Worm (Caenorhabditis elegans) whole organism, L4 larva: ENCODE results near the gene patr-1.

Experiments
- F10B5.3 ChIP-seq: sonication (generic microtip); optimal IDR thresholded peaks from 2 replicates; lab custom pipeline; 2016; ENCODE audit warnings: mild to moderate bottlenecking, missing genetic modification characterization, missing compliant biosample characterization
- F26F4.8 ChIP-seq: fragments of 200-800 bp; sonication (Bioruptor generic); conservative IDR thresholded peaks from 2 replicates; pipeline ENCODE4 v1.3.6; 2022; ENCODE audit warnings: missing genetic modification characterization, missing compliant biosample characterization
- F37D6.2 ChIP-seq: sonication (generic microtip); optimal IDR thresholded peaks from 2 replicates; lab custom pipeline; 2016; ENCODE audit warnings: mild to moderate bottlenecking, missing genetic modification characterization, missing compliant biosample characterization
- F44E2.7 ChIP-seq: fragments of 200-800 bp; sonication (Bioruptor generic); IDR thresholded peaks from 2 replicates; pipeline ENCODE4 v2.1.2; 2022; ENCODE audit warnings: missing genetic modification characterization, missing compliant biosample characterization
- F49E8.2 ChIP-seq: sonication (generic microtip); optimal IDR thresholded peaks from 2 replicates; lab custom pipeline; 2016; ENCODE audit warnings: missing compliant biosample characterization, mild to moderate bottlenecking, missing genetic modification characterization, borderline replicate concordance
- T20F7.1 ChIP-seq: fragments of 200-800 bp; sonication (Bioruptor generic); optimal IDR thresholded peaks from 2 replicates; lab custom pipeline; 2018; ENCODE audit warnings: mild to moderate bottlenecking, missing genetic modification characterization, missing compliant biosample characterization
- T26A8.4 ChIP-seq: fragments of 200-800 bp; sonication (Bioruptor generic); IDR thresholded peaks from 2 replicates; pipeline ENCODE4 v1.3.6; 2022; ENCODE audit warnings: missing genetic modification characterization, missing compliant biosample characterization
- Y75B8A.6 ChIP-seq: fragments of 200-800 bp; sonication (Bioruptor generic); IDR thresholded peaks from 2 replicates; pipeline ENCODE4 v1.3.6; 2022; ENCODE audit warnings: missing genetic modification reagents, missing genetic modification characterization, missing compliant biosample characterization
- ZK337.2 ChIP-seq: fragments of 200-800 bp; sonication (Bioruptor generic); IDR thresholded peaks from 2 replicates; pipeline ENCODE4 v1.3.6; 2022; ENCODE audit warnings: missing genetic modification reagents, missing genetic modification characterization, missing compliant biosample characterization
- aly-2 ChIP-seq: sonication (generic microtip); optimal IDR thresholded peaks from 2 replicates; lab custom pipeline; 2018; ENCODE audit warnings: missing biosample characterization, missing genetic modification characterization
- ama-1 ChIP-seq: fragments of 150-350 bp; optimal IDR thresholded peaks from 2 replicates; lab custom pipeline; 2014; ENCODE audit warnings: inconsistent platforms, mixed read lengths
- arid-1 ChIP-seq: fragments of 200-800 bp; sonication (Bioruptor generic); conservative IDR thresholded peaks from 2 replicates; pipeline ENCODE4 v1.3.6; 2022; ENCODE audit warnings: missing genetic modification reagents, missing genetic modification characterization, missing compliant biosample characterization
- attf-4 ChIP-seq: sonication (generic microtip); optimal IDR thresholded peaks from 3 replicates; lab custom pipeline; 2017; ENCODE audit warnings: missing biosample characterization, missing genetic modification characterization
- ceh-20 ChIP-seq: fragments of 200-800 bp; sonication (Bioruptor generic); IDR thresholded peaks from 2 replicates; pipeline ENCODE4 v1.3.6; 2022; ENCODE audit warnings: missing genetic modification reagents, missing genetic modification characterization, missing compliant biosample characterization
- ceh-28 ChIP-seq: fragments of 150-350 bp; optimal IDR thresholded peaks from 2 replicates; lab custom pipeline; 2014; ENCODE audit warnings: missing biosample characterization, missing genetic modification reagents, missing genetic modification characterization
- ctbp-1 ChIP-seq: fragments of 200-800 bp; sonication (Bioruptor generic); IDR thresholded peaks from 2 replicates; pipeline ENCODE4 v1.3.6; 2022; ENCODE audit warnings: missing genetic modification reagents, missing genetic modification characterization, missing compliant biosample characterization
- daf-16 ChIP-seq, 3 experiments: sonication (generic microtip); optimal IDR thresholded peaks; 2 replicates each; lab custom pipeline; 2016 to 2017; ENCODE audit warnings: missing genetic modification characterization in 3 of 3, missing genetic modification reagents in 3 of 3, mild to moderate bottlenecking in 2 of 3, missing compliant biosample characterization in 2 of 3, missing biosample characterization in 1 of 3, moderate library complexity in 1 of 3
- dmd-6 ChIP-seq: fragments of 200-800 bp; sonication (Bioruptor generic); IDR thresholded peaks from 2 replicates; pipeline ENCODE4 v1.3.6; 2022; ENCODE audit warnings: missing genetic modification reagents, missing genetic modification characterization, missing compliant biosample characterization
- dpl-1 ChIP-seq: fragments of 150-350 bp; optimal IDR thresholded peaks from 2 replicates; lab custom pipeline; 2014; ENCODE audit warnings: missing biosample characterization, missing genetic modification reagents, missing genetic modification characterization
- fos-1 ChIP-seq: fragments of 150-350 bp; optimal IDR thresholded peaks from 2 replicates; lab custom pipeline; 2014; ENCODE audit warnings: missing biosample characterization, missing genetic modification characterization
- hlh-11 ChIP-seq: fragments of 200-800 bp; sonication (Bioruptor generic); optimal IDR thresholded peaks from 2 replicates; lab custom pipeline; 2018; ENCODE audit warnings: mild to moderate bottlenecking, missing genetic modification characterization, missing compliant biosample characterization
- jun-1 ChIP-seq: fragments of 150-350 bp; optimal IDR thresholded peaks from 2 replicates; lab custom pipeline; 2014; ENCODE audit warnings: missing biosample characterization, missing genetic modification reagents, missing genetic modification characterization
- lim-7 ChIP-seq: fragments of 200-800 bp; sonication (Bioruptor generic); IDR thresholded peaks from 2 replicates; pipeline ENCODE4 v1.3.6; 2022; ENCODE audit warnings: missing genetic modification characterization, missing compliant biosample characterization
- lin-1 ChIP-seq: fragments of 200-800 bp; sonication (Bioruptor generic); IDR thresholded peaks from 2 replicates; pipeline ENCODE4 v1.3.6; 2022; ENCODE audit warnings: missing genetic modification reagents, missing genetic modification characterization, missing compliant biosample characterization
- lin-15B ChIP-seq: fragments of 150-350 bp; sonication (generic microtip); optimal IDR thresholded peaks from 3 replicates; lab custom pipeline; 2014; ENCODE audit warnings: missing biosample characterization, missing genetic modification characterization
- lin-39 ChIP-seq: fragments of 150-350 bp; optimal IDR thresholded peaks from 2 replicates; lab custom pipeline; 2014; ENCODE audit warnings: missing biosample characterization, missing genetic modification reagents, missing genetic modification characterization
- lir-3 ChIP-seq: sonication (generic microtip); optimal IDR thresholded peaks from 2 replicates; lab custom pipeline; 2016; ENCODE audit warnings: mild to moderate bottlenecking, missing genetic modification characterization, missing compliant biosample characterization
- madf-5 ChIP-seq, 2 experiments: fragments of 200-800 bp; sonication (Bioruptor generic); IDR thresholded peaks; 2 replicates each; pipeline ENCODE4 v1.3.6; 2022; ENCODE audit warnings: missing compliant biosample characterization in 2 of 2, missing genetic modification characterization in 2 of 2
- mdt-29 ChIP-seq: fragments of 200-800 bp; sonication (Bioruptor generic); IDR thresholded peaks from 2 replicates; pipeline ENCODE4 v1.3.6; 2022; ENCODE audit warnings: missing genetic modification reagents, missing genetic modification characterization, missing compliant biosample characterization
- mep-1 ChIP-seq: fragments of 150-350 bp; sonication (generic microtip); optimal IDR thresholded peaks from 3 replicates; lab custom pipeline; 2014; ENCODE audit warnings: missing biosample characterization, missing genetic modification characterization
- mxl-2 ChIP-seq: fragments of 200-800 bp; sonication (Bioruptor generic); conservative IDR thresholded peaks from 2 replicates; pipeline ENCODE4 v1.3.6; 2022; ENCODE audit warnings: missing genetic modification reagents, missing genetic modification characterization, missing compliant biosample characterization
- nhr-11 ChIP-seq: fragments of 150-350 bp; optimal IDR thresholded peaks from 2 replicates; lab custom pipeline; 2014; ENCODE audit warnings: missing biosample characterization, missing genetic modification characterization
- nhr-111 ChIP-seq: fragments of 200-800 bp; sonication (Bioruptor generic); optimal IDR thresholded peaks from 2 replicates; lab custom pipeline; 2018; ENCODE audit warnings: mild to moderate bottlenecking, missing genetic modification characterization, missing compliant biosample characterization
- nhr-25 ChIP-seq: sonication (generic microtip); optimal IDR thresholded peaks from 2 replicates; lab custom pipeline; 2017; ENCODE audit warnings: missing genetic modification characterization, mild to moderate bottlenecking, missing compliant biosample characterization, antibody characterized with exemption, moderate library complexity, borderline replicate concordance; ENCODE audit not compliant: insufficient read depth
- nhr-42 ChIP-seq: fragments of 200-800 bp; sonication (Bioruptor generic); IDR thresholded peaks from 2 replicates; pipeline ENCODE4 v1.3.6; 2022; ENCODE audit warnings: missing genetic modification characterization, missing compliant biosample characterization
- nhr-76 ChIP-seq: fragments of 150-350 bp; optimal IDR thresholded peaks from 2 replicates; lab custom pipeline; 2014; ENCODE audit warnings: missing biosample characterization, missing genetic modification characterization
- pha-4 ChIP-seq, 2 experiments: fragments of 150-350 bp in 1 of 2; fragments of 200-800 bp in 1 of 2; sonication (Bioruptor generic) in 1 of 2; IDR thresholded peaks in 1 of 2; optimal IDR thresholded peaks in 1 of 2; 2 replicates each; pipeline versions ENCODE4 v1.3.6 to Lab custom; 2014 to 2022; ENCODE audit warnings: missing genetic modification characterization in 2 of 2, missing genetic modification reagents in 2 of 2, missing biosample characterization in 1 of 2, missing compliant biosample characterization in 1 of 2
- php-3 ChIP-seq: fragments of 200-800 bp; sonication (Bioruptor generic); IDR thresholded peaks from 2 replicates; pipeline ENCODE4 v1.3.6; 2022; ENCODE audit warnings: missing genetic modification reagents, missing genetic modification characterization, missing compliant biosample characterization
- pqm-1 ChIP-seq: sonication (generic microtip); optimal IDR thresholded peaks from 2 replicates; lab custom pipeline; 2017; ENCODE audit warnings: missing biosample characterization, missing genetic modification characterization
- rbr-2 ChIP-seq: sonication (generic microtip); optimal IDR thresholded peaks from 2 replicates; lab custom pipeline; 2016; ENCODE audit warnings: missing genotype, missing genetic modification characterization, missing compliant biosample characterization
- sdz-12 ChIP-seq: fragments of 200-800 bp; sonication (Bioruptor generic); optimal IDR thresholded peaks from 2 replicates; lab custom pipeline; 2018; ENCODE audit warnings: mild to moderate bottlenecking, missing genetic modification characterization, missing compliant biosample characterization
- snpc-4 ChIP-seq: fragments of 150-350 bp; optimal IDR thresholded peaks from 2 replicates; lab custom pipeline; 2014; ENCODE audit warnings: missing biosample characterization, missing genetic modification characterization
- spr-1 ChIP-seq: sonication (generic microtip); optimal IDR thresholded peaks from 2 replicates; lab custom pipeline; 2016; ENCODE audit warnings: mild to moderate bottlenecking, missing genetic modification characterization, missing compliant biosample characterization
- tag-97 ChIP-seq: fragments of 200-800 bp; sonication (Bioruptor generic); IDR thresholded peaks from 2 replicates; pipeline ENCODE4 v1.3.6; 2022; ENCODE audit warnings: missing genetic modification characterization, missing compliant biosample characterization
- tra-1 ChIP-seq: fragments of 200-800 bp; sonication (Bioruptor generic); IDR thresholded peaks from 2 replicates; pipeline ENCODE4 v1.3.6; 2022; ENCODE audit warnings: missing genetic modification reagents, missing genetic modification characterization, missing compliant biosample characterization
- unc-130 ChIP-seq: sonication (generic microtip); optimal IDR thresholded peaks from 2 replicates; lab custom pipeline; 2016; ENCODE audit warnings: missing genetic modification reagents, missing genetic modification characterization, missing compliant biosample characterization
- vab-7 ChIP-seq: fragments of 200-800 bp; sonication (Bioruptor generic); IDR thresholded peaks from 2 replicates; pipeline ENCODE4 v1.3.6; 2022; ENCODE audit warnings: missing genetic modification reagents, missing genetic modification characterization, missing compliant biosample characterization

Gene patr-1

ce11 chrII:11759277-11759676, 18.5 kb downstream of the patr-1 start, which contains the start of the genes F44E5.4 and F44E5.5 (continued):
- TF ChIP-seq lin-1 (GFP tag; lab: Robert Waterston, UW) (peak; percentile 99), arid-1 (GFP tag; lab: Robert Waterston, UW) (peak; percentile 98), rbr-2 (peak; percentile 89), sdz-12 (GFP tag; lab: Kevin White, UChicago) (peak; percentile 97), nhr-42 (GFP tag; lab: Robert Waterston, UW) (peak; percentile 97), madf-5 (GFP tag; IDR thresholded peaks at IDR 0.05; lab: Robert Waterston, UW) (peak; percentile 99), F26F4.8 (GFP tag; lab: Robert Waterston, UW) (peak; percentile 83; the same call in 1 of the 2 replicates)

ce11 chrII:11756684-11757107, 21.0 kb downstream of the patr-1 start:
- TF ChIP-seq nhr-76, result no peak
- no peak for TF ChIP-seq ceh-28 (tag; lab: Kevin White, UChicago)
- no peak for TF ChIP-seq F10B5.3
- peak; percentile 60; the same call in 1 of the 2 replicates for TF ChIP-seq vab-7 (GFP tag; lab: Robert Waterston, UW)
- TF ChIP-seq F44E2.7 (GFP tag; lab: Robert Waterston, UW), result no peak
- 0 out of 2 replicates have a peak, but pooled peaks have one; percentile 46 for TF ChIP-seq ceh-20 (GFP tag; lab: Robert Waterston, UW)
- no peak for TF ChIP-seq nhr-111 (GFP tag; lab: Kevin White, UChicago)
- TF ChIP-seq T26A8.4 (GFP tag; lab: Robert Waterston, UW), result peak; percentile 87
- TF ChIP-seq mdt-29 (GFP tag; lab: Robert Waterston, UW), result peak; percentile 56; the same call in 1 of the 2 replicates
- peak; percentile 39 for TF ChIP-seq aly-2 (tag; lab: Kevin White, UChicago)
- 0 out of 2 replicates have a peak, but pooled peaks have one; percentile 37 for TF ChIP-seq tag-97
- peak; percentile 57 for TF ChIP-seq T20F7.1
- TF ChIP-seq spr-1, result peak; percentile 37
- peak; percentile 89 for TF ChIP-seq lim-7 (GFP tag; lab: Robert Waterston, UW)
- no peak for TF ChIP-seq F26F4.8 (GFP tag; lab: Robert Waterston, UW)
- TF ChIP-seq rbr-2, result no peak
- peak; percentile 55 for TF ChIP-seq hlh-11
- TF ChIP-seq ama-1 (lab: Kevin White, UChicago), result peak; percentile 90
- TF ChIP-seq Y75B8A.6 (GFP tag; lab: Robert Waterston, UW), result peak; percentile 92
- no peak for TF ChIP-seq F37D6.2 (tag; lab: Kevin White, UChicago)
- peak; percentile 80 for TF ChIP-seq php-3 (GFP tag; lab: Robert Waterston, UW)
- no peak for TF ChIP-seq attf-4 (tag; lab: Kevin White, UChicago)
- TF ChIP-seq pqm-1 (tag; lab: Kevin White, UChicago), result no peak
- no peak for TF ChIP-seq fos-1 (tag; lab: Kevin White, UChicago)
- TF ChIP-seq snpc-4 (tag; lab: Kevin White, UChicago), result no peak
- TF ChIP-seq ZK337.2 (GFP tag; lab: Robert Waterston, UW), result no peak
- TF ChIP-seq mxl-2, result no peak
- peak; percentile 50 for TF ChIP-seq sdz-12 (GFP tag; lab: Kevin White, UChicago)
- TF ChIP-seq jun-1 (tag; lab: Kevin White, UChicago), result no peak
- TF ChIP-seq mep-1, result peak; percentile 93
- TF ChIP-seq pha-4 (GFP tag; IDR thresholded peaks at IDR 0.05; lab: Robert Waterston, UW), result peak; percentile 87
- TF ChIP-seq pha-4 (tag; optimal IDR thresholded peaks at IDR 0.05; lab: Kevin White, UChicago), result peak; percentile 75
- 0 out of 2 replicates have a peak, but pooled peaks have one; percentile 43 for TF ChIP-seq tra-1 (GFP tag; lab: Robert Waterston, UW)
- TF ChIP-seq lin-15B (tag; lab: Kevin White, UChicago), result no peak
- no peak for TF ChIP-seq unc-130 (GFP tag; lab: Kevin White, UChicago)
- peak; percentile 92 for TF ChIP-seq ctbp-1 (GFP tag; lab: Robert Waterston, UW)
- no peak for TF ChIP-seq nhr-11 (tag; lab: Kevin White, UChicago)
- TF ChIP-seq madf-5 (GFP tag; IDR thresholded peaks at IDR 0.05; lab: Robert Waterston, UW), result peak; percentile 21 to 78; a peak in 2 of 4 replicates
- no peak for TF ChIP-seq lir-3 (tag; lab: Kevin White, UChicago)
- TF ChIP-seq F49E8.2 (tag; lab: Kevin White, UChicago), result no peak
- no peak for TF ChIP-seq daf-16 (GFP tag; optimal IDR thresholded peaks at IDR 0.05; lab: Kevin White, UChicago)
- peak; percentile 50 for TF ChIP-seq daf-16 (tag; optimal IDR thresholded peaks at IDR 0.05; lab: Kevin White, UChicago)
- TF ChIP-seq nhr-25 (tag; lab: Kevin White, UChicago), result no peak
- peak; percentile 69 for TF ChIP-seq dmd-6 (GFP tag; lab: Robert Waterston, UW)
- no peak for TF ChIP-seq lin-39
- TF ChIP-seq dpl-1 (GFP tag; lab: Kevin White, UChicago), result no peak
